Worm (Caenorhabditis elegans) whole organism, mixed stage, embryonic: ENCODE measurements around the gene F34H10.5.
"Not testable (repeated sequence)": the region's sequence is repeated elsewhere in the genome, so short reads cannot be mapped to it uniquely, and the experiment has no call there.

Experiments used
- M03D4.4 ChIP-seq: sonication (generic microtip); optimal IDR thresholded peaks from 2 replicates; lab custom pipeline; 2017; ENCODE audit warnings: mild to moderate bottlenecking, missing genetic modification characterization, missing compliant biosample characterization
- bed-3 ChIP-seq: fragments of 200-800 bp; sonication (Bioruptor generic); optimal IDR thresholded peaks from 3 replicates; lab custom pipeline; 2018; ENCODE audit warnings: mild to moderate bottlenecking, missing genetic modification characterization, moderate library complexity, missing compliant biosample characterization
- blmp-1 ChIP-seq: fragments of 150-350 bp; optimal IDR thresholded peaks from 2 replicates; lab custom pipeline; 2014; ENCODE audit warnings: missing biosample characterization, missing genetic modification characterization
- ceh-39 ChIP-seq: fragments of 150-350 bp; optimal IDR thresholded peaks from 2 replicates; lab custom pipeline; 2014; ENCODE audit warnings: missing biosample characterization, missing genetic modification characterization
- ceh-43 ChIP-seq: fragments of 200-800 bp; sonication (Bioruptor generic); optimal IDR thresholded peaks from 2 replicates; lab custom pipeline; 2018; ENCODE audit warnings: mild to moderate bottlenecking, missing genetic modification characterization, moderate library complexity, missing compliant biosample characterization
- ceh-83 ChIP-seq: fragments of 200-800 bp; sonication (Bioruptor generic); optimal IDR thresholded peaks from 2 replicates; lab custom pipeline; 2018; ENCODE audit warnings: mild to moderate bottlenecking, missing genetic modification characterization, missing compliant biosample characterization
- ces-1 ChIP-seq: fragments of 150-350 bp; optimal IDR thresholded peaks from 2 replicates; lab custom pipeline; 2014; ENCODE audit warnings: missing biosample characterization, missing genetic modification reagents, missing genetic modification characterization
- cnd-1 ChIP-seq: fragments of 200-800 bp; sonication (Bioruptor generic); optimal IDR thresholded peaks from 2 replicates; lab custom pipeline; 2018; ENCODE audit warnings: mild to moderate bottlenecking, missing genetic modification characterization, missing compliant biosample characterization
- drap-1 ChIP-seq: fragments of 200-800 bp; sonication (Bioruptor generic); optimal IDR thresholded peaks from 3 replicates; lab custom pipeline; 2018; ENCODE audit warnings: mild to moderate bottlenecking, missing genetic modification characterization, missing compliant biosample characterization
- elt-1 ChIP-seq: sonication (generic microtip); optimal IDR thresholded peaks from 2 replicates; lab custom pipeline; 2017; ENCODE audit warnings: missing genetic modification characterization, mild to moderate bottlenecking, missing compliant biosample characterization, antibody characterized with exemption, moderate library complexity, borderline replicate concordance; ENCODE audit not compliant: insufficient read depth
- elt-3 ChIP-seq: fragments of 150-350 bp; optimal IDR thresholded peaks from 2 replicates; lab custom pipeline; 2014; ENCODE audit warnings: missing biosample characterization, missing genetic modification characterization
- flh-1 ChIP-seq: fragments of 200-800 bp; sonication (Bioruptor generic); optimal IDR thresholded peaks from 2 replicates; lab custom pipeline; 2018; ENCODE audit warnings: mild to moderate bottlenecking, missing genetic modification characterization, moderate library complexity, missing compliant biosample characterization
- ham-2 ChIP-seq: fragments of 200-800 bp; sonication (Bioruptor generic); optimal IDR thresholded peaks from 2 replicates; lab custom pipeline; 2018; ENCODE audit warnings: mild to moderate bottlenecking, missing genetic modification characterization, missing compliant biosample characterization
- hlh-1 ChIP-seq: fragments of 150-350 bp; optimal IDR thresholded peaks from 2 replicates; lab custom pipeline; 2014; ENCODE audit warnings: missing biosample characterization, missing genetic modification reagents, missing genetic modification characterization
- lin-13 ChIP-seq: fragments of 150-350 bp; optimal IDR thresholded peaks from 2 replicates; lab custom pipeline; 2014; ENCODE audit warnings: missing biosample characterization, missing genetic modification characterization
- lin-32 ChIP-seq: fragments of 200-800 bp; sonication (Bioruptor generic); optimal IDR thresholded peaks from 2 replicates; lab custom pipeline; 2018; ENCODE audit warnings: mild to moderate bottlenecking, missing genetic modification characterization, missing compliant biosample characterization
- mab-5 ChIP-seq: fragments of 150-350 bp; optimal IDR thresholded peaks from 2 replicates; lab custom pipeline; 2014; ENCODE audit warnings: missing biosample characterization, missing genetic modification characterization
- mep-1 ChIP-seq: fragments of 150-350 bp; optimal IDR thresholded peaks from 2 replicates; lab custom pipeline; 2017; ENCODE audit warnings: missing biosample characterization, missing genetic modification reagents, missing genetic modification characterization, inconsistent platforms
- mls-2 ChIP-seq: sonication (generic microtip); optimal IDR thresholded peaks from 2 replicates; lab custom pipeline; 2016; ENCODE audit warnings: mild to moderate bottlenecking, missing genetic modification characterization, moderate library complexity, missing compliant biosample characterization
- nhr-12 ChIP-seq: fragments of 150-350 bp; optimal IDR thresholded peaks from 2 replicates; lab custom pipeline; 2014; ENCODE audit warnings: missing biosample characterization, missing genetic modification characterization
- nhr-2 ChIP-seq: fragments of 150-350 bp; optimal IDR thresholded peaks from 2 replicates; lab custom pipeline; 2014; ENCODE audit warnings: missing biosample characterization, missing genetic modification characterization
- nhr-237 ChIP-seq: fragments of 150-350 bp; optimal IDR thresholded peaks from 2 replicates; lab custom pipeline; 2014; ENCODE audit warnings: missing biosample characterization, missing genetic modification characterization
- nhr-28 ChIP-seq: fragments of 150-350 bp; optimal IDR thresholded peaks from 2 replicates; lab custom pipeline; 2014; ENCODE audit warnings: missing biosample characterization, missing genetic modification characterization
- nhr-76 ChIP-seq: sonication (generic microtip); optimal IDR thresholded peaks from 2 replicates; lab custom pipeline; 2017; ENCODE audit warnings: missing biosample characterization, missing genetic modification characterization
- pha-4 ChIP-seq: fragments of 150-350 bp; optimal IDR thresholded peaks from 2 replicates; lab custom pipeline; 2018; ENCODE audit warnings: missing biosample characterization, missing genetic modification reagents, missing genetic modification characterization
- sem-2 ChIP-seq: fragments of 200-800 bp; sonication (Bioruptor generic); optimal IDR thresholded peaks from 2 replicates; lab custom pipeline; 2018; ENCODE audit warnings: mild to moderate bottlenecking, missing genetic modification characterization, missing compliant biosample characterization
- snpc-4 ChIP-seq: fragments of 150-350 bp; optimal IDR thresholded peaks from 2 replicates; lab custom pipeline; 2014; ENCODE audit warnings: missing biosample characterization, missing genetic modification characterization
- sptf-1 ChIP-seq: sonication (generic microtip); optimal IDR thresholded peaks from 2 replicates; lab custom pipeline; 2017; ENCODE audit warnings: mild to moderate bottlenecking, missing genetic modification characterization, moderate library complexity, missing compliant biosample characterization
- tbx-8 ChIP-seq: fragments of 200-800 bp; sonication (Bioruptor generic); optimal IDR thresholded peaks from 2 replicates; lab custom pipeline; 2018; ENCODE audit warnings: mild to moderate bottlenecking, missing genetic modification characterization, moderate library complexity, missing compliant biosample characterization
- unc-120 ChIP-seq: sonication (generic microtip); optimal IDR thresholded peaks from 2 replicates; lab custom pipeline; 2017; ENCODE audit warnings: missing genetic modification characterization, missing compliant biosample characterization; ENCODE audit not compliant: poor library complexity, severe bottlenecking
- unc-39 ChIP-seq: fragments of 150-350 bp; optimal IDR thresholded peaks from 2 replicates; lab custom pipeline; 2014; ENCODE audit warnings: missing biosample characterization, missing genetic modification characterization
- unc-62 ChIP-seq: fragments of 150-350 bp; optimal IDR thresholded peaks from 2 replicates; lab custom pipeline; 2014; ENCODE audit warnings: missing biosample characterization, missing genetic modification reagents, missing genetic modification characterization
- zip-8 ChIP-seq: fragments of 150-350 bp; optimal IDR thresholded peaks from 2 replicates; lab custom pipeline; 2014; ENCODE audit warnings: missing biosample characterization, missing genetic modification characterization
- ztf-11 ChIP-seq: fragments of 150-350 bp; optimal IDR thresholded peaks from 2 replicates; lab custom pipeline; 2014; ENCODE audit warnings: missing biosample characterization, missing genetic modification characterization

Gene F34H10.5

DNA sequence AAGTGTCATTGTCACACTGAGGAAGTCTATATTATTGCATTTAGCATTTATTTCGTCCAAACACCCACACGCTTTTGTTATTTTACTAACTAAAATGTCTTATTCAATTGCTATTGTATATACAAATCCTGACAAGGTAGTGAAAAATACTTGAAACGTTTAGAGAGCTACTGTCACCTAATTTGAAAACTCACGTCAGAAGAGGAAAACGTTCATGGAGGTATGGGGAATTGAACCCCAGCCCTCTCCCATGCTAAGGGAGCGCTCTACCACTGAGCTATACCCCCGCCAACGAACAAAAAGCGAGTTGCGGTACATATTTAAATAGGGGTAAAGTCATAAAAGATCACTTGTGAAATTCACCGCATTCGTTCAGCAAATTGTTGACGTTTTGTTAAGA, 12.9 kb upstream of the F34H10.5 start (continued):
- TF ChIP-seq flh-1, result no peak
- TF ChIP-seq, all 35 proteins: peak for 8

DNA sequence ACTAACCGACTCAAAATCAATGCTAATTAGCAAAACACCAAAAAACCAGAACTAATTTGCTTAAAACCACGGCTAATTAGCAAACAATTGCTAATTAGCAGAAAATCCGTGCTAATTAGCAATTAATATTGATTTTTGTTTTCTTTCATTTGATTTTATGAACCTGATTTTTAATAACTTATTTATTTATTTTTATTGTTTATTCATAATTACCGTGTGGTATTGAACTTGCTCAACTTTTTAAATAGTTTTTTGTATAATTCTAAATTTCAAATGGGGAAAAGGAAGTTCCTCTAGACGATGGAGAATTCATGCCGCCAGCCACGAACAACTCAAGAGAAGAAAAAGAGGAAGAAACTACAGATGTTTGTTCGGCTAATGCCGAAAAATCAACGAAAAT, 9.7 kb upstream of the F34H10.5 start, which contains the start of gene F34H10.1:
Gene F34H10.1, plus strand, starts transcription at position 301 of the 400 bp plus-strand sequence.
- not testable (repeated sequence) for TF ChIP-seq ces-1 (GFP tag; lab: Kevin White, UChicago); flh-1; ceh-43 (GFP tag; lab: Kevin White, UChicago)

DNA sequence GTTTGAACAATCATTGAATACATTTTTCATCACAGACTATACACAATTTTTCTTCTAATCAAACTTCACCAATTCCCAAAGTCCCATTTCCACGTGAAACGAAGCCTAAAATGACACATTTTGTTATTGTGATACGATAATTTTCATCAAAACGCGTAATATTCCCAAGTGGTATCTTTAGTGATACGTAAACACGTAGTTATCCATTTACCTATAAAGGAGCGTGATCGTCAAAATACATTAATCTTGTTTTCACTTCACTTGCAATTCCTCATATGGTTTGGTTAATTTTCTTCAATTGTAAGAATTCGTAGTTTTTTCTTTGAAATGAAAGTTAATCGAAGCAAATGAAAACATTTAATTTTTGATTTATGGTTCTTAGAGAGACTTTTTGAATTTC, 5.9 kb upstream of the F34H10.5 start:
- TF ChIP-seq mab-5 (tag; lab: Kevin White, UChicago), result no peak
- no peak for TF ChIP-seq sptf-1 (tag; lab: Kevin White, UChicago)
- no peak for TF ChIP-seq elt-1
- TF ChIP-seq ces-1 (GFP tag; lab: Kevin White, UChicago), result no peak
- no peak for TF ChIP-seq ceh-83
- no peak for TF ChIP-seq mep-1 (tag; lab: Kevin White, UChicago)
- no peak for TF ChIP-seq mls-2 (tag; lab: Kevin White, UChicago)

DNA sequence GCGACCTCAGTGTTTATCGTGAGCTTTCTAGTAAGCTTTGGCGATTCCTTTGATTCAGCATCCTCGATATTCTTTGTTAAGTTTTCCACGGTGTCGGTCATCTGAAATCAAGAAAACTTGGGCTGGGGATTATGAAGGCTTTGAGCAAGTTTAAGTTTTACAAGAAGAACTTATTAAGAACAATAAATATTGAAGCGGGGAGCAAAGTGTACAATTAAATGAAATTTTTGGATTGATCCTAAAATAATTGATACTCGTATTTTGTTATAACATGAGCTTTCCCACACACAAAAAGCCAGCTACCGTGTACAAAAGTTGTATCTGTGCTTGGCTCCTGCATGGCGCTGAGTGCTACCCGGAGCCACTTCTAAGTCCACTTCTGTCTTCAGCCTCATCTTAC, 551 bp upstream of the F34H10.5 start, which contains the start of gene F34H10.3:
Gene F34H10.3, minus strand, starts transcription at position 101 of the 400 bp plus-strand sequence.
- TF ChIP-seq mls-2 (tag; lab: Kevin White, UChicago) (no peak), drap-1 (GFP tag; lab: Kevin White, UChicago) (no peak), sem-2 (no peak), ham-2 (no peak), hlh-1 (no peak), lin-13 (no peak), elt-3 (tag; lab: Kevin White, UChicago) (no peak), bed-3 (no peak), nhr-12 (no peak), unc-62 (GFP tag; lab: Kevin White, UChicago) (no peak), mab-5 (tag; lab: Kevin White, UChicago) (no peak), zip-8 (tag; lab: Kevin White, UChicago) (no peak), elt-1 (no peak), ceh-39 (tag; lab: Kevin White, UChicago) (no peak), nhr-237 (no peak)

DNA sequence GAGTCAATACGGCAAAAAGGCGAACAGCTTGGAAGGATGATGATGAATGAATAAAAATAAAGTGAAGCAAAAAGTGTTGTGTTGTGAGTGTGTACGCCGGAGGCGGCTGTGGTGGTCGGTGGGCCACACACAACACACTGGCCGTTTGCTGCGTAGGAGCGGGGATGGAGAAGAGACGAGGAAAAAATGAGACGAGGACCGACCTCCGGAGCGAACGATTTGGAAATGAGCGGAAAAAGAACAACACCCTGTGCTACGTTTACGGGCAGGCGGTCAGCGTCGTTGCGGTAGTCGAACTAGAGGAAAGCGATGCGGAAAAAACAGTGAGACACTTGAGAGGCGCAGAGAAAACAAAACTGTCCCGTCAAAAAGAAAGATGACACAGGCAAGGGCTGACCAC, 1.7 kb downstream of the F34H10.5 start:
- TF ChIP-seq nhr-12 (no peak), cnd-1 (tag; lab: Kevin White, UChicago) (peak; percentile 48), nhr-28 (no peak), mab-5 (tag; lab: Kevin White, UChicago) (no peak), unc-62 (GFP tag; lab: Kevin White, UChicago) (no peak), unc-39 (tag; lab: Kevin White, UChicago) (no peak), ham-2 (peak; percentile 61), bed-3 (no peak), mls-2 (tag; lab: Kevin White, UChicago) (no peak), nhr-76 (tag; lab: Kevin White, UChicago) (no peak), ceh-83 (no peak), drap-1 (GFP tag; lab: Kevin White, UChicago) (no peak), pha-4 (no peak), snpc-4 (tag; lab: Kevin White, UChicago) (no peak), ceh-39 (tag; lab: Kevin White, UChicago) (no peak), ztf-11 (tag; lab: Kevin White, UChicago) (no peak)

DNA sequence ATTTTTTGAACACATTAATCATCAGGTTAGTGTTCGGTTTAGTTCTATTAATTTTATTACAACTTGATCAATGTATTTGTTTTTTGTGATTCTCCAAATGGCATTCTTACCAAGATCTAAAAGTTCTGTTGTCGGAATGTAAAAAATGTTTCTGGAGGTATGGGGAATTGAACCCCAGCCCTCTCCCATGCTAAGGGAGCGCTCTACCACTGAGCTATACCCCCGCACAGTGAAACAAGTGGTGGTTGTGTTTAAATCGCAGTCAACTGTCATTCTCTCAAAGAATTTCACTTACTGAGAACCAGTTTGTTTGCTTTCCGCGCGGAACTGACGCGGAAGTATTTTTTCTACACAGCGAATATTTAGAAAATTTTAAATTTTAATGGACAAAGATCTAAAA, 2.2 kb downstream of the F34H10.5 start:
- TF ChIP-seq nhr-237, result peak; percentile 73
- peak; percentile 60 for TF ChIP-seq mep-1 (tag; lab: Kevin White, UChicago)
- TF ChIP-seq lin-13, result peak; percentile 35
- TF ChIP-seq ztf-11 (tag; lab: Kevin White, UChicago), result peak; percentile 53
- TF ChIP-seq unc-120, result peak; percentile 84
- TF ChIP-seq cnd-1 (tag; lab: Kevin White, UChicago), result peak; percentile 87
- TF ChIP-seq lin-32 (GFP tag; lab: Kevin White, UChicago), result peak; percentile 74
- peak; percentile 38 for TF ChIP-seq unc-62 (GFP tag; lab: Kevin White, UChicago)
- peak; percentile 79 for TF ChIP-seq bed-3
- TF ChIP-seq blmp-1 (tag; lab: Kevin White, UChicago), result peak; percentile 11
- no peak for TF ChIP-seq unc-39 (tag; lab: Kevin White, UChicago)
- no peak for TF ChIP-seq elt-3 (tag; lab: Kevin White, UChicago)
- TF ChIP-seq zip-8 (tag; lab: Kevin White, UChicago), result no peak
- no peak for TF ChIP-seq snpc-4 (tag; lab: Kevin White, UChicago)
- TF ChIP-seq M03D4.4 (tag; lab: Kevin White, UChicago), result peak; percentile 93
- peak; percentile 83 for TF ChIP-seq sem-2
- peak; percentile 90 for TF ChIP-seq drap-1 (GFP tag; lab: Kevin White, UChicago)
- TF ChIP-seq ham-2, result peak; percentile 64
- no peak for TF ChIP-seq nhr-76 (tag; lab: Kevin White, UChicago)
- TF ChIP-seq mls-2 (tag; lab: Kevin White, UChicago), result peak; percentile 92
- no peak for TF ChIP-seq elt-1
- TF ChIP-seq nhr-28, result peak; percentile 16
- no peak for TF ChIP-seq nhr-2 (tag; lab: Kevin White, UChicago)
- no peak for TF ChIP-seq ces-1 (GFP tag; lab: Kevin White, UChicago)
- no peak for TF ChIP-seq nhr-12
- peak; percentile 94 for TF ChIP-seq sptf-1 (tag; lab: Kevin White, UChicago)
- no peak for TF ChIP-seq ceh-39 (tag; lab: Kevin White, UChicago)
- peak; percentile 78 for TF ChIP-seq flh-1
- TF ChIP-seq ceh-83, result peak; percentile 89
- TF ChIP-seq tbx-8 (GFP tag; lab: Kevin White, UChicago), result peak; percentile 61
- TF ChIP-seq pha-4, result peak; percentile 68
- TF ChIP-seq hlh-1, result peak; percentile 50
- TF ChIP-seq ceh-43 (GFP tag; lab: Kevin White, UChicago), result peak; percentile 83
- no peak for TF ChIP-seq mab-5 (tag; lab: Kevin White, UChicago)
